Worm (Caenorhabditis elegans) whole organism, L4 larva: ENCODE data around the gene mau-8.

Experiments
- F10B5.3 ChIP-seq: sonication (generic microtip); optimal IDR thresholded peaks from 2 replicates; lab custom pipeline; 2016; ENCODE audit warnings: mild to moderate bottlenecking, missing genetic modification characterization, missing compliant biosample characterization
- F49E8.2 ChIP-seq: sonication (generic microtip); optimal IDR thresholded peaks from 2 replicates; lab custom pipeline; 2016; ENCODE audit warnings: missing compliant biosample characterization, mild to moderate bottlenecking, missing genetic modification characterization, borderline replicate concordance
- Y48G9A.11 ChIP-seq: fragments of 200-800 bp; sonication (Bioruptor generic); IDR thresholded peaks from 2 replicates; pipeline ENCODE4 v1.3.6; 2022; ENCODE audit warnings: missing genetic modification reagents, missing genetic modification characterization, missing compliant biosample characterization
- aha-1 ChIP-seq: fragments of 150-350 bp; peaks from one replicate; lab custom pipeline; 2014; ENCODE audit warnings: missing biosample characterization, missing genetic modification characterization
- ama-1 ChIP-seq: fragments of 150-350 bp; optimal IDR thresholded peaks from 2 replicates; lab custom pipeline; 2014; ENCODE audit warnings: inconsistent platforms, mixed read lengths
- arid-1 ChIP-seq: fragments of 200-800 bp; sonication (Bioruptor generic); conservative IDR thresholded peaks from 2 replicates; pipeline ENCODE4 v1.3.6; 2022; ENCODE audit warnings: missing genetic modification reagents, missing genetic modification characterization, missing compliant biosample characterization
- ceh-44 ChIP-seq: fragments of 200-800 bp; sonication (Bioruptor generic); IDR thresholded peaks from 2 replicates; pipeline ENCODE4 v1.3.6; 2022; ENCODE audit warnings: missing genetic modification reagents, missing genetic modification characterization, missing compliant biosample characterization
- ceh-62 ChIP-seq: sonication (generic microtip); optimal IDR thresholded peaks from 2 replicates; lab custom pipeline; 2017; ENCODE audit warnings: missing biosample characterization, missing genetic modification characterization
- daf-12 ChIP-seq: fragments of 150-350 bp; optimal IDR thresholded peaks from 2 replicates; lab custom pipeline; 2014; ENCODE audit warnings: missing biosample characterization, missing genetic modification reagents, missing genetic modification characterization
- daf-8 ChIP-seq: fragments of 200-800 bp; sonication (Bioruptor generic); IDR thresholded peaks from 2 replicates; pipeline ENCODE4 v1.3.6; 2022; ENCODE audit warnings: missing genetic modification characterization, missing compliant biosample characterization
- dmd-8 ChIP-seq: fragments of 200-800 bp; sonication (Bioruptor generic); IDR thresholded peaks from 2 replicates; pipeline ENCODE4 v1.3.6; 2022; ENCODE audit warnings: missing genetic modification characterization, missing compliant biosample characterization
- hif-1 ChIP-seq, 2 experiments: sonication (generic microtip); optimal IDR thresholded peaks; 2 replicates each; lab custom pipeline; 2016 to 2017; ENCODE audit warnings: missing compliant biosample characterization in 2 of 2, missing genetic modification characterization in 2 of 2, missing genetic modification reagents in 2 of 2, missing genotype in 2 of 2, mild to moderate bottlenecking in 1 of 2
- hmg-1.1 ChIP-seq: fragments of 200-800 bp; sonication (Bioruptor generic); IDR thresholded peaks from 2 replicates; pipeline ENCODE4 v1.3.6; 2022; ENCODE audit warnings: missing genetic modification reagents, missing genetic modification characterization, missing compliant biosample characterization
- lin-29 ChIP-seq: fragments of 200-800 bp; sonication (Bioruptor generic); IDR thresholded peaks from 2 replicates; pipeline ENCODE4 v1.3.6; 2022; ENCODE audit warnings: missing genetic modification reagents, missing genetic modification characterization, missing compliant biosample characterization
- lin-38 ChIP-seq: fragments of 200-800 bp; sonication (Bioruptor generic); IDR thresholded peaks from 2 replicates; pipeline ENCODE4 v1.3.6; 2022; ENCODE audit warnings: missing genetic modification reagents, missing genetic modification characterization, missing compliant biosample characterization
- madf-5 ChIP-seq, 2 experiments: fragments of 200-800 bp; sonication (Bioruptor generic); IDR thresholded peaks; 2 replicates each; pipeline ENCODE4 v1.3.6; 2022; ENCODE audit warnings: missing compliant biosample characterization in 2 of 2, missing genetic modification characterization in 2 of 2
- madf-9 ChIP-seq: fragments of 200-800 bp; sonication (Bioruptor generic); conservative IDR thresholded peaks from 2 replicates; pipeline ENCODE4 v1.3.6; 2022; ENCODE audit warnings: missing genetic modification reagents, missing genetic modification characterization, missing compliant biosample characterization
- mdl-1 ChIP-seq, 2 experiments: fragments of 150-350 bp in 1 of 2; sonication (generic microtip) in 1 of 2; optimal IDR thresholded peaks; 2 replicates each; lab custom pipeline; 2014 to 2017; ENCODE audit warnings: missing biosample characterization in 2 of 2, missing genetic modification characterization in 2 of 2
- mdt-29 ChIP-seq: fragments of 200-800 bp; sonication (Bioruptor generic); IDR thresholded peaks from 2 replicates; pipeline ENCODE4 v1.3.6; 2022; ENCODE audit warnings: missing genetic modification reagents, missing genetic modification characterization, missing compliant biosample characterization
- mxl-2 ChIP-seq: fragments of 200-800 bp; sonication (Bioruptor generic); conservative IDR thresholded peaks from 2 replicates; pipeline ENCODE4 v1.3.6; 2022; ENCODE audit warnings: missing genetic modification reagents, missing genetic modification characterization, missing compliant biosample characterization
- nhr-11 ChIP-seq: fragments of 150-350 bp; optimal IDR thresholded peaks from 2 replicates; lab custom pipeline; 2014; ENCODE audit warnings: missing biosample characterization, missing genetic modification characterization
- nhr-111 ChIP-seq: fragments of 200-800 bp; sonication (Bioruptor generic); optimal IDR thresholded peaks from 2 replicates; lab custom pipeline; 2018; ENCODE audit warnings: mild to moderate bottlenecking, missing genetic modification characterization, missing compliant biosample characterization
- nhr-237 ChIP-seq: sonication (generic microtip); optimal IDR thresholded peaks from 2 replicates; lab custom pipeline; 2017; ENCODE audit warnings: missing biosample characterization, missing genetic modification characterization
- php-3 ChIP-seq: fragments of 200-800 bp; sonication (Bioruptor generic); IDR thresholded peaks from 2 replicates; pipeline ENCODE4 v1.3.6; 2022; ENCODE audit warnings: missing genetic modification reagents, missing genetic modification characterization, missing compliant biosample characterization
- pqm-1 ChIP-seq: sonication (generic microtip); optimal IDR thresholded peaks from 2 replicates; lab custom pipeline; 2017; ENCODE audit warnings: missing biosample characterization, missing genetic modification characterization
- saeg-2 ChIP-seq: fragments of 200-800 bp; sonication (Bioruptor generic); IDR thresholded peaks from 2 replicates; pipeline ENCODE4 v1.3.6; 2022; ENCODE audit warnings: missing genetic modification reagents, missing genetic modification characterization, missing compliant biosample characterization
- set-16 ChIP-seq: fragments of 200-800 bp; sonication (Bioruptor generic); IDR thresholded peaks from 2 replicates; pipeline ENCODE4 v1.3.6; 2022; ENCODE audit warnings: missing genetic modification reagents, missing genetic modification characterization, missing compliant biosample characterization
- snpc-1.2 ChIP-seq: fragments of 200-800 bp; sonication (Bioruptor generic); IDR thresholded peaks from 2 replicates; pipeline ENCODE4 v1.3.6; 2022; ENCODE audit warnings: missing genetic modification reagents, missing genetic modification characterization, missing compliant biosample characterization
- snpc-4 ChIP-seq: fragments of 150-350 bp; optimal IDR thresholded peaks from 2 replicates; lab custom pipeline; 2014; ENCODE audit warnings: missing biosample characterization, missing genetic modification characterization
- unc-130 ChIP-seq: sonication (generic microtip); optimal IDR thresholded peaks from 2 replicates; lab custom pipeline; 2016; ENCODE audit warnings: missing genetic modification reagents, missing genetic modification characterization, missing compliant biosample characterization
- unc-62 ChIP-seq, 3 experiments: fragments of 150-350 bp in 1 of 3; sonication (generic microtip); optimal IDR thresholded peaks in 2 of 3; peaks in 1 of 3; 1 replicate in 1 of 3; 2 replicates in 2 of 3; lab custom pipeline; 2014 to 2017; ENCODE audit warnings: missing biosample characterization in 3 of 3, missing genetic modification characterization in 3 of 3, missing genetic modification reagents in 3 of 3, missing genotype in 1 of 3
- vab-7 ChIP-seq: fragments of 200-800 bp; sonication (Bioruptor generic); IDR thresholded peaks from 2 replicates; pipeline ENCODE4 v1.3.6; 2022; ENCODE audit warnings: missing genetic modification reagents, missing genetic modification characterization, missing compliant biosample characterization
- zfp-2 ChIP-seq: sonication (generic microtip); optimal IDR thresholded peaks from 2 replicates; lab custom pipeline; 2016; ENCODE audit warnings: mild to moderate bottlenecking, missing genetic modification characterization, missing compliant biosample characterization
- ztf-11 ChIP-seq: fragments of 150-350 bp; optimal IDR thresholded peaks from 2 replicates; lab custom pipeline; 2014; ENCODE audit warnings: missing biosample characterization, missing genetic modification characterization

Gene mau-8

ce11 chrIV:13396375-13396774, 18.6 kb downstream of the mau-8 start (continued):
- TF ChIP-seq daf-8 (GFP tag; lab: Robert Waterston, UW): no peak
- TF ChIP-seq pqm-1 (tag; lab: Kevin White, UChicago): peak; percentile 75
- no peak for TF ChIP-seq vab-7
- TF ChIP-seq mxl-2: peak; percentile 59; the same call in 1 of the 2 replicates
- peak; percentile 93 to 98 for TF ChIP-seq hif-1 (tag; optimal IDR thresholded peaks at IDR 0.05; lab: Kevin White, UChicago)
- TF ChIP-seq aha-1 (tag; lab: Kevin White, UChicago): peak; percentile 100
- TF ChIP-seq nhr-11: no peak

DNA sequence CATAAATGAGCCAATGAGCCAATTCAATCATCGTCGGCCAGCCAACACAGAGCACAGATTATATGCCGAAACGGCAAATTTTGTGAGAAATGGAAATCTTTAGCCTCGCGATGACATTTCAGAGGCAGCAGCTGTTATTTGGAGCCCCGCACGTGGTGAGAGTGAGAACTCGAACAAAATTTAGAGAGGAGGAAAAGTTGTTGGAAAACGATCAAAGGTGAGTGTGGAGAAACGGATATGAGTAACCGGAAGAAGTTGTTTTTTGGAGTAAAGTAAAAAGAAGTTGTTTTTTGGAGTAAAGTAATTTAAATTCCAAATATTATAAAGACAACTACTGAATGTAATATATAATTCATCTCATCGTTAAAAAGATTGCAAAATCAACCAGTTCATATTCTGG, 20.9 kb downstream of the mau-8 start, which contains the start of gene Y62E10A.13:
Y62E10A.13 (minus strand) TSS at position 326 of the 400 bp plus-strand sequence.
- TF ChIP-seq snpc-1.2 (GFP tag; lab: Robert Waterston, UW): no peak
- TF ChIP-seq dmd-8 (GFP tag; lab: Robert Waterston, UW): no peak
- no peak for TF ChIP-seq lin-29 (GFP tag; lab: Robert Waterston, UW)
- TF ChIP-seq set-16 (GFP tag; lab: Robert Waterston, UW): no peak
- TF ChIP-seq lin-38 (GFP tag; lab: Robert Waterston, UW): peak; percentile 42; the same call in 1 of the 2 replicates
- TF ChIP-seq php-3 (GFP tag; lab: Robert Waterston, UW): no peak
- peak; percentile 9 for TF ChIP-seq F49E8.2 (tag; lab: Kevin White, UChicago)
- TF ChIP-seq snpc-4 (tag; lab: Kevin White, UChicago): no peak
- no peak for TF ChIP-seq hif-1 (tag; optimal IDR thresholded peaks at IDR 0.05; lab: Kevin White, UChicago)
- TF ChIP-seq Y48G9A.11 (GFP tag; lab: Robert Waterston, UW): no peak
- TF ChIP-seq nhr-111 (GFP tag; lab: Kevin White, UChicago): no peak
- TF ChIP-seq mdl-1 (tag; optimal IDR thresholded peaks at IDR 0.05; lab: Kevin White, UChicago): no peak
- no peak for TF ChIP-seq daf-8 (GFP tag; lab: Robert Waterston, UW)
- no peak for TF ChIP-seq daf-12 (tag; lab: Kevin White, UChicago)

- TF ChIP-seq mdt-29 (GFP tag; lab: Robert Waterston, UW) (no peak), nhr-237 (tag; lab: Kevin White, UChicago) (no peak), ceh-44 (no peak), ceh-62 (tag; lab: Kevin White, UChicago) (no peak), unc-130 (GFP tag; lab: Kevin White, UChicago) (peak; percentile 19), F10B5.3 (no peak), hmg-1.1 (no peak), unc-62 (GFP tag; optimal IDR thresholded peaks at IDR 0.05 in 1 of 2; lab: Kevin White, UChicago) (peak in 1 of 2 experiments; percentile 41), unc-62 (tag; optimal IDR thresholded peaks at IDR 0.05; lab: Kevin White, UChicago) (no peak), saeg-2 (GFP tag; lab: Robert Waterston, UW) (no peak), arid-1 (GFP tag; lab: Robert Waterston, UW) (no peak), ztf-11 (no peak), madf-5 (GFP tag; IDR thresholded peaks at IDR 0.05; lab: Robert Waterston, UW) (no peak), zfp-2 (tag; lab: Kevin White, UChicago) (no peak), ama-1 (lab: Kevin White, UChicago) (no peak), madf-9 (no peak)
- TF ChIP-seq, all 104 proteins: peak for 2
Observed at ce11 chrIV:13400456-13401364, 22.9 kb downstream of the mau-8 start, which contains the start of the genes memi-2 and cyp-31A5. Gene memi-2, minus strand, starts transcription at chrIV:13400506. Gene cyp-31A5, plus strand, starts transcription at chrIV:13401289.
